Worm (Caenorhabditis elegans): ENCODE data around the gene F07F6.4.

Gene F07F6.4

DNA sequence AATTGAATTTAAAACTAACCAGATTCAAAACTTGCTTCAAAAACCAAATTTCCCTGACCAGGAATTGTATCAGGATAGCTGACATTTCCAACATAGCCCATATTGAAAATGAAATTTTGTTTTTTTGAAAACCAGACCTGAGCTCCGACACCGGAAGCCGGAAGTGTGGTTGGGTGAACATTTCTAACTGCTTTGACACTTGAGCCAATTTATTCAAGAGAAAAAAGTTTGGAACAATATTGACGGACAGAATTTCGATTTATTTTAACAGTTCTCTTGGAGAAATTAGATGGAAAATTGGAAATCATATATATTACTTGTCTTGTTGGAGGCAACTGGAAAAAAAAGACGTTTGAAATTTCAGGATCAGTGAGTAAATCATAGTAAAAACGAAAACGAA lies 42.2 kb downstream of the F07F6.4 start, which contains the start of gene ccpp-6:
ccpp-6 (minus strand) TSS at position 101 of the 400 bp plus-strand sequence.
- TF ChIP-seq C38D4.7 (GFP tag; optimal IDR thresholded peaks at IDR 0.05): no peak
- TF ChIP-seq K09A11.1 (tag; optimal IDR thresholded peaks at IDR 0.05; ENCODE audit: insufficient read depth): no peak
- no peak for TF ChIP-seq rnt-1 (tag; optimal IDR thresholded peaks at IDR 0.05)
- no peak for TF ChIP-seq elt-4 (tag; optimal IDR thresholded peaks at IDR 0.05)
- no peak for TF ChIP-seq nhr-232 (tag; optimal IDR thresholded peaks at IDR 0.05)
- TF ChIP-seq pax-1 (tag; optimal IDR thresholded peaks at IDR 0.05): no peak
- no peak for TF ChIP-seq unc-55 (GFP tag; optimal IDR thresholded peaks at IDR 0.05)
- TF ChIP-seq hlh-30 (tag; optimal IDR thresholded peaks at IDR 0.05; ENCODE audit: insufficient read depth): no peak
- TF ChIP-seq ets-4 (tag; optimal IDR thresholded peaks at IDR 0.05): no peak
- TF ChIP-seq ceh-6 (GFP tag; optimal IDR thresholded peaks at IDR 0.05): no peak
- TF ChIP-seq nfya-1 (tag; optimal IDR thresholded peaks at IDR 0.05): no peak
- TF ChIP-seq fkh-6 (tag; optimal IDR thresholded peaks at IDR 0.05): no peak
- no peak for TF ChIP-seq ceh-18 (tag; optimal IDR thresholded peaks at IDR 0.05)
- no peak for TF ChIP-seq sox-2 (GFP tag; IDR thresholded peaks at IDR 0.05)

DNA sequence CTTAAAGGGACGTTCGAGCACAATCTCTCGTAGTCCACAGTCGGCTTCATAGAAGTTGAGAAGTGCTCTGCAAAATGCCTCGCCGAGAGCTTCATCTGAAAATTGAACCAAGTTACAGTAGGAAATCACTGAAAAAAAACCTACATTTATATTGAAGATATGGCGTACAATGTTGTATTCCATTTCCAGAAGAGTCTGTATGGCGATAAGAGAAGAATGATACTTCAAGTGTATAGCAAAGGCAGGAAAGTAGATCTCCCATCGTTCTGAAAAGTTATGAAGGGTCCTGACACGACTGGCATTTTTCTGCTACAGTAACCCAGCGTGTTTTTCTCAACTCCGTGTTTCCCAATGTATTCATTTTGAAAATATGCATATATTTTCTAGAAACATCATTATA lies 45.1 kb downstream of the F07F6.4 start:
- TF ChIP-seq unc-86 (tag; optimal IDR thresholded peaks at IDR 0.05) (no peak), ceh-45 (GFP tag; IDR thresholded peaks at IDR 0.05) (no peak), che-1 (tag; optimal IDR thresholded peaks at IDR 0.05) (no peak), lin-11 (tag; optimal IDR thresholded peaks at IDR 0.05) (no peak), ceh-6 (GFP tag; optimal IDR thresholded peaks at IDR 0.05) (no peak), F13H6.1 (tag; optimal IDR thresholded peaks at IDR 0.05) (no peak), ahr-1 (tag; optimal IDR thresholded peaks at IDR 0.05) (no peak), eyg-1 (tag; optimal IDR thresholded peaks at IDR 0.05) (no peak), hlh-15 (tag; optimal IDR thresholded peaks at IDR 0.05) (no peak), rnt-1 (tag; optimal IDR thresholded peaks at IDR 0.05) (no peak)

DNA sequence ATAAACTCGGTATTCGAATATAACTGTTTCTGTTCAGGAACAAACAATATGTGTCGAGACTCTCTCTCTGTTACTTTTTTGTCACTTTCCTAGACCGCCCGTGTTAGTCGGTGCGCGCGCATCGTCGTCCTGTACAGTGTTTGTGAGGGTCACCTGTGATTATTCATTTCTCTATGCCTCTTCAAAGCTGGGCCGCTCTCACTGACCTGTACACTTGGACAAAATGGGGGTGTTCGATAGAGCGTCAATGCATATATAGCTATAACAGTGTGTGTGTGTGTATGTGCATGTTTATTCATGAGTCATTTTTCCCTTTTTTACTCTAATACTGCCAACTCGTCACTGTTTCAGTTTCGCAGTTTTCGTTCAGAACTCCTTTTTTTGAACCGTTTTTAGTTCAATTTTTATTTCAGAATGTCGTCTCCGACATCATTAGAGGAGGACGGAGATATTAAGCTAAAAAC lies 49.7 kb downstream of the F07F6.4 start, which contains the start of gene pkc-3:
pkc-3 (plus strand) TSS at position 414 of the 464 bp plus-strand sequence.
- no peak for TF ChIP-seq hlh-15 (tag; optimal IDR thresholded peaks at IDR 0.05)
- TF ChIP-seq odd-2 (tag; optimal IDR thresholded peaks at IDR 0.05): no peak
- peak; percentile 26 for TF ChIP-seq pax-1 (tag; optimal IDR thresholded peaks at IDR 0.05)
- TF ChIP-seq pha-4 (tag; optimal IDR thresholded peaks at IDR 0.05): no peak
- peak; percentile 34 for TF ChIP-seq nfya-1 (tag; optimal IDR thresholded peaks at IDR 0.05)
- TF ChIP-seq unc-3 (GFP tag; conservative IDR thresholded peaks at IDR 0.05): no peak
- no peak for TF ChIP-seq unc-3 (tag; optimal IDR thresholded peaks at IDR 0.05)
- no peak for TF ChIP-seq elt-4 (tag; optimal IDR thresholded peaks at IDR 0.05)
- TF ChIP-seq tbx-2 (tag; optimal IDR thresholded peaks at IDR 0.05): peak; percentile 14
- TF ChIP-seq ceh-9 (tag; optimal IDR thresholded peaks at IDR 0.05): no peak
- no peak for TF ChIP-seq ttx-3 (tag; optimal IDR thresholded peaks at IDR 0.05)
- no peak for TF ChIP-seq tbx-7 (tag; optimal IDR thresholded peaks at IDR 0.05)
- TF ChIP-seq ceh-2 (tag; optimal IDR thresholded peaks at IDR 0.05): peak; percentile 9
- no peak for TF ChIP-seq mec-3 (tag; optimal IDR thresholded peaks at IDR 0.05; ENCODE audit: borderline replicate concordance)
- TF ChIP-seq pros-1 (tag; optimal IDR thresholded peaks at IDR 0.05): no peak
- peak; percentile 43 for TF ChIP-seq ama-1 (optimal IDR thresholded peaks at IDR 0.05)
- no peak for TF ChIP-seq ceh-48 (tag; optimal IDR thresholded peaks at IDR 0.05)
- no peak for TF ChIP-seq unc-42 (tag; optimal IDR thresholded peaks at IDR 0.05)
- no peak for TF ChIP-seq gmeb-2 (tag; optimal IDR thresholded peaks at IDR 0.05)
- no peak for TF ChIP-seq ceh-31 (tag; optimal IDR thresholded peaks at IDR 0.05)
- no peak for TF ChIP-seq nhr-11 (tag; optimal IDR thresholded peaks at IDR 0.05)
- TF ChIP-seq hlh-30 (tag; optimal IDR thresholded peaks at IDR 0.05; ENCODE audit: insufficient read depth): peak; percentile 2
- TF ChIP-seq pha-2 (tag; optimal IDR thresholded peaks at IDR 0.05): no peak
- no peak for TF ChIP-seq ceh-14 (tag; optimal IDR thresholded peaks at IDR 0.05)
- TF ChIP-seq dmd-4 (tag; optimal IDR thresholded peaks at IDR 0.05; ENCODE audit: borderline replicate concordance): no peak
- TF ChIP-seq C08G9.2 (tag; optimal IDR thresholded peaks at IDR 0.05): no peak
- no peak for TF ChIP-seq fax-1 (tag; optimal IDR thresholded peaks at IDR 0.05)
- no peak for TF ChIP-seq eyg-1 (tag; optimal IDR thresholded peaks at IDR 0.05)
- TF ChIP-seq pag-3 (tag; optimal IDR thresholded peaks at IDR 0.05; ENCODE audit: borderline replicate concordance): no peak
- peak; percentile 4 for TF ChIP-seq dve-1 (tag; optimal IDR thresholded peaks at IDR 0.05)
- peak; percentile 26 for TF ChIP-seq T23F11.4 (GFP tag; optimal IDR thresholded peaks at IDR 0.05)
- TF ChIP-seq unc-55 (GFP tag; optimal IDR thresholded peaks at IDR 0.05): no peak
- no peak for TF ChIP-seq F13H6.1 (tag; optimal IDR thresholded peaks at IDR 0.05)
- peak; percentile 74 for TF ChIP-seq elt-2 (tag; optimal IDR thresholded peaks at IDR 0.05)
- TF ChIP-seq nhr-232 (tag; optimal IDR thresholded peaks at IDR 0.05): no peak
- TF ChIP-seq ztf-16 (tag; optimal IDR thresholded peaks at IDR 0.05): no peak

All from whole organism, late embryonic.